Worm (Caenorhabditis elegans): ENCODE data around the gene F57H12.6.

Gene F57H12.6

DNA sequence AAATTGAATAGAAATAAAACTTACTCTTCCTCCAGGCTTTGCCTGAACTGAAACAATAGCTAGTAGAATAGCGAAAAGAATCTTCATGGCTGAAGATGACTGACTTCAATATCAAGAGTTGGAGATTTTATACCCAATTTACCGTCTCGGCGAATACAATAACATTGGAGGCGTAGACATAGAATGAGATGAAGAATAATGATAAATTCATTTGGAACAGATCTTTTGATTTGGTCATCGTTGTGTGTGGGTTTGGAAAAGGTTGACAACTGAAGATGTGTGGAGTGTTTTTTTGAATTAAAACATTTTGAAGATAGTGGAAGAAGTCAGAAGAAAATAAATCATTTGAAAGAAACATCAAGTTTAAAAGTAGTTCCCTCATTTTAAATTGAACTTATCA, at the start of gene F57H12.6:
F57H12.6 (minus strand) TSS at position 101 of the 400 bp plus-strand sequence.
- no peak for TF ChIP-seq F13C5.2 (tag; optimal IDR thresholded peaks at IDR 0.05)
- no peak for TF ChIP-seq scrt-1 (GFP tag; IDR thresholded peaks at IDR 0.05)
- no peak for TF ChIP-seq aly-1 (tag; optimal IDR thresholded peaks at IDR 0.05)
- no peak for TF ChIP-seq tbx-37 (GFP tag; conservative IDR thresholded peaks at IDR 0.05)
- no peak for TF ChIP-seq ama-1 (optimal IDR thresholded peaks at IDR 0.05)
- no peak for TF ChIP-seq tra-4 (tag; optimal IDR thresholded peaks at IDR 0.05)
- TF ChIP-seq ceh-36 (tag; optimal IDR thresholded peaks at IDR 0.05), result no peak
- TF ChIP-seq ets-7 (tag; optimal IDR thresholded peaks at IDR 0.05), result no peak
- TF ChIP-seq hnd-1 (tag; optimal IDR thresholded peaks at IDR 0.05), result no peak
- TF ChIP-seq tbx-11 (GFP tag; IDR thresholded peaks at IDR 0.05), result no peak
- no peak for TF ChIP-seq flt-1 (GFP tag; IDR thresholded peaks at IDR 0.05)
- no peak for TF ChIP-seq pes-1 (GFP tag; IDR thresholded peaks at IDR 0.05)
- TF ChIP-seq ceh-13 (GFP tag; optimal IDR thresholded peaks at IDR 0.05), result no peak

DNA sequence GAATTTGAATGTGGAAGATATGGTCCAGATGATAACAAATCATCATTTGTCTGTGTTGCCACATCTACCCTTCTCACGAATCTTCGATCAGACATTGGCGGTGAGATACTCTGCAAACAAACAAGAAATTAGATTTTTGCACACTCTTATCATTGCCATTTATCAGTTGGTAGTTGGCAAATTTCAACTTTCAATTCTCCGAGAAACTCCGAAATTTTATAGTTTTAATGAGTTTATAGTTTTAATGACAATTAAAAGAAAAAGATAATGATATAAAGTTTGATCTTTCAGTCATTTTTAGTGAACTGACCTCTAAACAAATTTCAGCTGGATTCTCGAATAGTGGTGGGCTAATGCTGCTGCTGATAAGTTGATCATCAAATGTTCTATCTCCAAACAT, 47.8 kb upstream of the F57H12.6 start:
- TF ChIP-seq B0310.2 (tag; optimal IDR thresholded peaks at IDR 0.05), result no peak
- no peak for TF ChIP-seq ceh-36 (tag; optimal IDR thresholded peaks at IDR 0.05)
- TF ChIP-seq scrt-1 (GFP tag; IDR thresholded peaks at IDR 0.05), result no peak

ce11 chrIV:8022035-8022673, 46.0 kb upstream of the F57H12.6 start, which contains the start of gene C26B2.2:
Gene C26B2.2, minus strand, starts transcription at chrIV:8022122.
- TF ChIP-seq ceh-36 (tag; optimal IDR thresholded peaks at IDR 0.05) (peak; percentile 55), ama-1 (optimal IDR thresholded peaks at IDR 0.05) (no peak)

- TF ChIP-seq tbx-37 (GFP tag; conservative IDR thresholded peaks at IDR 0.05) (peak; percentile 40; the same call in 1 of the 2 replicates), F13C5.2 (tag; optimal IDR thresholded peaks at IDR 0.05) (peak; percentile 22), tbx-11 (GFP tag; IDR thresholded peaks at IDR 0.05) (no peak), ceh-36 (tag; optimal IDR thresholded peaks at IDR 0.05) (no peak), ets-7 (tag; optimal IDR thresholded peaks at IDR 0.05) (no peak), B0310.2 (tag; optimal IDR thresholded peaks at IDR 0.05) (no peak)
Measured at ce11 chrIV:8019772-8020496, 43.8 kb upstream of the F57H12.6 start, which contains the start of gene dnc-4. Gene dnc-4, minus strand, starts transcription at chrIV:8019808.

- TF ChIP-seq hnd-1 (tag; optimal IDR thresholded peaks at IDR 0.05) (no peak), ceh-36 (tag; optimal IDR thresholded peaks at IDR 0.05) (no peak), scrt-1 (GFP tag; IDR thresholded peaks at IDR 0.05) (no peak)
Measured at ce11 chrIV:8016694-8017093, 40.6 kb upstream of the F57H12.6 start, which contains the start of gene elpc-4. Gene elpc-4, plus strand, starts transcription at chrIV:8016994.

ce11 chrIV:8015726-8016312, 39.7 kb upstream of the F57H12.6 start, which contains the start of gene C26B2.7:
Gene C26B2.7, plus strand, starts transcription at chrIV:8016274.
- TF ChIP-seq scrt-1 (GFP tag; IDR thresholded peaks at IDR 0.05) (peak; percentile 54; the same call in 1 of the 2 replicates), sea-1 (GFP tag; conservative IDR thresholded peaks at IDR 0.05) (0 out of 2 replicates have a peak, but pooled peaks have one; percentile 22), ets-7 (tag; optimal IDR thresholded peaks at IDR 0.05) (peak; percentile 66), pes-1 (GFP tag; IDR thresholded peaks at IDR 0.05) (peak; percentile 80), tbx-37 (GFP tag; conservative IDR thresholded peaks at IDR 0.05) (peak; percentile 43; the same call in 1 of the 2 replicates)

- no peak for TF ChIP-seq hnd-1 (tag; optimal IDR thresholded peaks at IDR 0.05)
- TF ChIP-seq ama-1 (optimal IDR thresholded peaks at IDR 0.05), result no peak
- no peak for TF ChIP-seq scrt-1 (GFP tag; IDR thresholded peaks at IDR 0.05)
- TF ChIP-seq B0310.2 (tag; optimal IDR thresholded peaks at IDR 0.05), result no peak
- no peak for TF ChIP-seq tbx-11 (GFP tag; IDR thresholded peaks at IDR 0.05)
- TF ChIP-seq pes-1 (GFP tag; IDR thresholded peaks at IDR 0.05), result no peak
- TF ChIP-seq flt-1 (GFP tag; IDR thresholded peaks at IDR 0.05), result no peak
- no peak for TF ChIP-seq hmbx-1 (tag; optimal IDR thresholded peaks at IDR 0.05)
- TF ChIP-seq ceh-13 (GFP tag; optimal IDR thresholded peaks at IDR 0.05), result no peak
- TF ChIP-seq ets-7 (tag; optimal IDR thresholded peaks at IDR 0.05), result no peak
- TF ChIP-seq tra-4 (tag; optimal IDR thresholded peaks at IDR 0.05), result no peak
- TF ChIP-seq aly-1 (tag; optimal IDR thresholded peaks at IDR 0.05), result no peak
- TF ChIP-seq hmg-4 (GFP tag; optimal IDR thresholded peaks at IDR 0.05), result no peak
- no peak for TF ChIP-seq F13C5.2 (tag; optimal IDR thresholded peaks at IDR 0.05)
- no peak for TF ChIP-seq tbx-37 (GFP tag; conservative IDR thresholded peaks at IDR 0.05)
- TF ChIP-seq sea-1 (GFP tag; conservative IDR thresholded peaks at IDR 0.05), result no peak
Measured at ce11 chrIV:8013849-8014248, 37.7 kb upstream of the F57H12.6 start, which contains the start of gene C26B2.8. Gene C26B2.8, plus strand, starts transcription at chrIV:8014149.

ce11 chrIV:8012330-8012729, 36.2 kb upstream of the F57H12.6 start, which contains the start of gene Y42H9B.3:
Gene Y42H9B.3, minus strand, starts transcription at chrIV:8012430.
- TF ChIP-seq tbx-37 (GFP tag; conservative IDR thresholded peaks at IDR 0.05) (no peak), scrt-1 (GFP tag; IDR thresholded peaks at IDR 0.05) (no peak), ceh-36 (tag; optimal IDR thresholded peaks at IDR 0.05) (no peak), sea-1 (GFP tag; conservative IDR thresholded peaks at IDR 0.05) (no peak), hmg-4 (GFP tag; optimal IDR thresholded peaks at IDR 0.05) (no peak), ets-7 (tag; optimal IDR thresholded peaks at IDR 0.05) (no peak), B0310.2 (tag; optimal IDR thresholded peaks at IDR 0.05) (no peak), tra-4 (tag; optimal IDR thresholded peaks at IDR 0.05) (no peak), ama-1 (optimal IDR thresholded peaks at IDR 0.05) (no peak), tbx-11 (GFP tag; IDR thresholded peaks at IDR 0.05) (no peak)

Measured in whole organism, early embryonic.